Worm (Caenorhabditis elegans) whole organism, L4 larva: ENCODE data around the gene Y39A1C.1.

Source experiments
- Y48G9A.11 ChIP-seq: fragments of 200-800 bp; sonication (Bioruptor generic); IDR thresholded peaks from 2 replicates; pipeline ENCODE4 v1.3.6; 2022; ENCODE audit warnings: missing genetic modification reagents, missing genetic modification characterization, missing compliant biosample characterization
- ama-1 ChIP-seq: fragments of 150-350 bp; optimal IDR thresholded peaks from 2 replicates; lab custom pipeline; 2014; ENCODE audit warnings: inconsistent platforms, mixed read lengths
- dve-1 ChIP-seq: sonication (generic microtip); optimal IDR thresholded peaks from 2 replicates; lab custom pipeline; 2017; ENCODE audit warnings: antibody characterized with exemption, mild to moderate bottlenecking, missing genetic modification characterization, missing compliant biosample characterization; ENCODE audit not compliant: insufficient read depth
- nhr-102 ChIP-seq: sonication (generic microtip); optimal IDR thresholded peaks from 2 replicates; lab custom pipeline; 2016; ENCODE audit warnings: mild to moderate bottlenecking, missing genetic modification characterization, moderate library complexity, missing compliant biosample characterization
- nhr-237 ChIP-seq: sonication (generic microtip); optimal IDR thresholded peaks from 2 replicates; lab custom pipeline; 2017; ENCODE audit warnings: missing biosample characterization, missing genetic modification characterization
- pqm-1 ChIP-seq: sonication (generic microtip); optimal IDR thresholded peaks from 2 replicates; lab custom pipeline; 2017; ENCODE audit warnings: missing biosample characterization, missing genetic modification characterization
- zfp-2 ChIP-seq: sonication (generic microtip); optimal IDR thresholded peaks from 2 replicates; lab custom pipeline; 2016; ENCODE audit warnings: mild to moderate bottlenecking, missing genetic modification characterization, missing compliant biosample characterization
- zip-2 ChIP-seq: fragments of 150-350 bp; optimal IDR thresholded peaks from 2 replicates; lab custom pipeline; 2014; ENCODE audit warnings: missing biosample characterization, missing genetic modification characterization

ce11 chrIII:10816800-10817418 lies 38.3 kb upstream of the Y39A1C.1 start, which contains the start of gene sca-1:
- no peak for TF ChIP-seq Y48G9A.11 (GFP tag; lab: Robert Waterston, UW)
- TF ChIP-seq ama-1, result no peak
- TF ChIP-seq nhr-237 (tag; lab: Kevin White, UChicago), result no peak
- no peak for TF ChIP-seq zfp-2
- TF ChIP-seq pqm-1, result no peak
- no peak for TF ChIP-seq dve-1 (tag; lab: Kevin White, UChicago)
- no peak for TF ChIP-seq nhr-102
- no peak for TF ChIP-seq zip-2 (tag; lab: Kevin White, UChicago)
